Fruit fly (Drosophila melanogaster): ENCODE measurements around the gene msl-2.

Gene msl-2

dm6 chr2L:3477057-3477755 lies 11.3 kb upstream of the msl-2 start (continued):
- TF ChIP-seq cad (GFP tag; optimal IDR thresholded peaks at IDR 0.05) (no peak), Ravus (GFP tag; IDR thresholded peaks at IDR 0.05) (no peak), org-1 (GFP tag; optimal IDR thresholded peaks at IDR 0.05) (no peak), CG4404 (GFP tag; IDR thresholded peaks at IDR 0.05) (no peak), CG2875 (GFP tag; optimal IDR thresholded peaks at IDR 0.05) (no peak), Fer2 (tag; optimal IDR thresholded peaks at IDR 0.05) (no peak), HmgD (GFP tag; optimal IDR thresholded peaks at IDR 0.05) (no peak), vvl (GFP tag; IDR thresholded peaks at IDR 0.05) (no peak; the same call in 1 of the 2 replicates), slp2 (GFP tag; optimal IDR thresholded peaks at IDR 0.05) (peak; percentile 52), Camta (GFP tag; optimal IDR thresholded peaks at IDR 0.05) (no peak), dm (GFP tag; optimal IDR thresholded peaks at IDR 0.05) (no peak), en (GFP tag; optimal IDR thresholded peaks at IDR 0.05) (no peak), sug (tag; optimal IDR thresholded peaks at IDR 0.05) (peak; percentile 38), dan (GFP tag; IDR thresholded peaks at IDR 0.05) (no peak), CG7786 (GFP tag; optimal IDR thresholded peaks at IDR 0.05) (peak; percentile 57), crc (GFP tag; optimal IDR thresholded peaks at IDR 0.05) (no peak), Trl (optimal IDR thresholded peaks at IDR 0.05) (no peak), Trl (GFP tag; optimal IDR thresholded peaks at IDR 0.05) (no peak), B-H2 (GFP tag; optimal IDR thresholded peaks at IDR 0.05) (peak; percentile 53), jigr1 (GFP tag; IDR thresholded peaks at IDR 0.05) (no peak), Hr3 (GFP tag; optimal IDR thresholded peaks at IDR 0.05) (no peak), CG12769 (tag; optimal IDR thresholded peaks at IDR 0.05) (peak; percentile 85), CG17186 (GFP tag; optimal IDR thresholded peaks at IDR 0.05) (no peak), Dp (GFP tag; optimal IDR thresholded peaks at IDR 0.05) (no peak), CG13894 (tag; optimal IDR thresholded peaks at IDR 0.05) (no peak), pros (GFP tag; optimal IDR thresholded peaks at IDR 0.05) (no peak), CG11723 (GFP tag; optimal IDR thresholded peaks at IDR 0.05) (peak; percentile 40), danr (GFP tag; IDR thresholded peaks at IDR 0.05) (no peak), CG6791 (GFP tag; IDR thresholded peaks at IDR 0.05; ENCODE audit: partially characterized antibody) (0 out of 3 replicates have a peak, but pooled peaks have one; percentile 14), CG10979 (tag; optimal IDR thresholded peaks at IDR 0.05) (peak; percentile 2), nerfin-1 (tag; optimal IDR thresholded peaks at IDR 0.05) (no peak), CG6254 (GFP tag; optimal IDR thresholded peaks at IDR 0.05) (no peak), CG11696 (GFP tag; IDR thresholded peaks at IDR 0.05) (no peak), CG14014 (GFP tag; IDR thresholded peaks at IDR 0.05) (peak; percentile 48; the same call in 1 of the 2 replicates), Blimp-1 (GFP tag; optimal IDR thresholded peaks at IDR 0.05) (no peak), Pdp1 (GFP tag; optimal IDR thresholded peaks at IDR 0.05) (peak; percentile 43 to 47), CG17802 (tag; optimal IDR thresholded peaks at IDR 0.05) (no peak), tin (GFP tag; optimal IDR thresholded peaks at IDR 0.05) (peak; percentile 33), amos (GFP tag; IDR thresholded peaks at IDR 0.05; ENCODE audit: partially characterized antibody) (no peak), CG7839 (tag; optimal IDR thresholded peaks at IDR 0.05) (peak; percentile 52), sc (optimal IDR thresholded peaks at IDR 0.05) (no peak), sc (GFP tag; optimal IDR thresholded peaks at IDR 0.05) (no peak), yki (optimal IDR thresholded peaks at IDR 0.05) (no peak), CG10321 (GFP tag; IDR thresholded peaks at IDR 0.05) (no peak), ssp (GFP tag; IDR thresholded peaks at IDR 0.05) (no peak), CG9727 (GFP tag; optimal IDR thresholded peaks at IDR 0.05) (peak; percentile 58), dimm (GFP tag; IDR thresholded peaks at IDR 0.05) (no peak), CG3163 (GFP tag; optimal IDR thresholded peaks at IDR 0.05) (peak; percentile 5), grau (tag; optimal IDR thresholded peaks at IDR 0.05) (peak; percentile 56), CG14667 (GFP tag; IDR thresholded peaks at IDR 0.05) (no peak), ac (GFP tag; optimal IDR thresholded peaks at IDR 0.05) (no peak)
